Worm (Caenorhabditis elegans) whole organism, L3 larva: Measurements from ENCODE around the gene dpy-17.

Experiments
- elt-3 ChIP-seq, 3 experiments: fragments of 150-350 bp in 1 of 3; sonication (generic microtip) in 2 of 3; optimal IDR thresholded peaks; 2 replicates in 2 of 3; 4 replicates in 1 of 3; lab custom pipeline; 2014 to 2017; ENCODE audit warnings: missing biosample characterization in 3 of 3, missing genetic modification characterization in 3 of 3
- fkh-10 ChIP-seq: sonication (generic microtip); optimal IDR thresholded peaks from 2 replicates; lab custom pipeline; 2017; ENCODE audit warnings: missing biosample characterization, missing genetic modification reagents, missing genetic modification characterization
- fos-1 ChIP-seq: fragments of 150-350 bp; optimal IDR thresholded peaks from 2 replicates; lab custom pipeline; 2014; ENCODE audit warnings: missing biosample characterization, missing genetic modification characterization
- hmg-11 ChIP-seq: sonication (generic microtip); optimal IDR thresholded peaks from 2 replicates; lab custom pipeline; 2016; ENCODE audit warnings: missing genetic modification characterization, missing compliant biosample characterization
- lin-15B ChIP-seq: fragments of 150-350 bp; optimal IDR thresholded peaks from 2 replicates; lab custom pipeline; 2014; ENCODE audit warnings: missing biosample characterization, missing genetic modification characterization
- lsy-12 ChIP-seq: sonication (generic microtip); optimal IDR thresholded peaks from 2 replicates; lab custom pipeline; 2016; ENCODE audit warnings: mild to moderate bottlenecking, missing genetic modification characterization, missing compliant biosample characterization
- nhr-11 ChIP-seq: fragments of 150-350 bp; optimal IDR thresholded peaks from 2 replicates; lab custom pipeline; 2014; ENCODE audit warnings: missing biosample characterization, missing genetic modification characterization
- nhr-28 ChIP-seq: fragments of 150-350 bp; optimal IDR thresholded peaks from 2 replicates; lab custom pipeline; 2014; ENCODE audit warnings: missing biosample characterization, missing genetic modification characterization
- pqm-1 ChIP-seq: fragments of 150-350 bp; optimal IDR thresholded peaks from 2 replicates; lab custom pipeline; 2017; ENCODE audit warnings: missing biosample characterization, missing genetic modification characterization, inconsistent platforms
- unc-62 ChIP-seq: fragments of 150-350 bp; sonication (generic microtip); optimal IDR thresholded peaks from 4 replicates; lab custom pipeline; 2014; ENCODE audit warnings: missing biosample characterization, missing genetic modification reagents, missing genetic modification characterization
- ztf-11 ChIP-seq: fragments of 150-350 bp; optimal IDR thresholded peaks from 2 replicates; lab custom pipeline; 2014; ENCODE audit warnings: missing biosample characterization, missing genetic modification characterization

- TF ChIP-seq ztf-11 (tag; lab: Kevin White, UChicago) = no peak
- no peak for TF ChIP-seq fkh-10
- TF ChIP-seq nhr-11 (tag; lab: Kevin White, UChicago) = no peak
- TF ChIP-seq lsy-12 = no peak
- no peak for TF ChIP-seq unc-62 (GFP tag; lab: Kevin White, UChicago)
- TF ChIP-seq hmg-11 = no peak
- TF ChIP-seq nhr-28 (tag; lab: Kevin White, UChicago) = no peak
- TF ChIP-seq pqm-1 (tag; lab: Kevin White, UChicago) = no peak
- TF ChIP-seq elt-3 (tag; optimal IDR thresholded peaks at IDR 0.05; lab: Kevin White, UChicago) = no peak
- no peak for TF ChIP-seq lin-15B
- no peak for TF ChIP-seq fos-1 (tag; lab: Kevin White, UChicago)
These were observed 27.4 kb downstream of the dpy-17 start for ce11 chrIII:5134506-5134905.
